Worm (Caenorhabditis elegans): ENCODE results near the gene ZK673.1.

Gene ZK673.1

ce11 chrII:10481824-10482556 is 39.0 kb downstream of the ZK673.1 start, which contains the start of the genes clec-60 and ZK666.11:
clec-60 (minus strand) TSS chrII:10481874.
ZK666.11 (plus strand) TSS chrII:10482522.
- TF ChIP-seq ztf-11 (tag; optimal IDR thresholded peaks at IDR 0.05) (no peak), jun-1 (tag; optimal IDR thresholded peaks at IDR 0.05) (no peak), unc-86 (tag; optimal IDR thresholded peaks at IDR 0.05) (no peak), nhr-85 (tag) (peak; percentile 21), snu-23 (GFP tag; optimal IDR thresholded peaks at IDR 0.05) (no peak), blmp-1 (tag; optimal IDR thresholded peaks at IDR 0.05) (no peak), nhr-19 (GFP tag; conservative IDR thresholded peaks at IDR 0.05) (no peak), zag-1 (tag; optimal IDR thresholded peaks at IDR 0.05) (no peak), unc-98 (GFP tag; IDR thresholded peaks at IDR 0.05) (no peak), C34B4.2 (tag; optimal IDR thresholded peaks at IDR 0.05) (no peak), lin-15B (tag; optimal IDR thresholded peaks at IDR 0.05) (no peak), mep-1 (tag; optimal IDR thresholded peaks at IDR 0.05) (no peak), egl-27 (tag; optimal IDR thresholded peaks at IDR 0.05) (no peak), efl-1 (optimal IDR thresholded peaks at IDR 0.05) (no peak), efl-1 (GFP tag; optimal IDR thresholded peaks at IDR 0.05 in 1 of 2) (peak in 1 of 2 experiments; percentile 56), egl-13 (tag; optimal IDR thresholded peaks at IDR 0.05) (no peak), dpl-1 (GFP tag; optimal IDR thresholded peaks at IDR 0.05) (no peak), ces-1 (GFP tag; optimal IDR thresholded peaks at IDR 0.05) (no peak)

- no peak for TF ChIP-seq alr-1 (tag; optimal IDR thresholded peaks at IDR 0.05; ENCODE audit: borderline replicate concordance)
- no peak for TF ChIP-seq lir-3 (tag; optimal IDR thresholded peaks at IDR 0.05; ENCODE audit: poor library complexity)
- TF ChIP-seq elt-2 (tag; optimal IDR thresholded peaks at IDR 0.05) = no peak
- TF ChIP-seq mep-1 (tag; optimal IDR thresholded peaks at IDR 0.05) = no peak
- no peak for TF ChIP-seq vab-15 (tag; optimal IDR thresholded peaks at IDR 0.05)
- no peak for TF ChIP-seq lsy-2 (tag; optimal IDR thresholded peaks at IDR 0.05)
- no peak for TF ChIP-seq swsn-7 (tag; optimal IDR thresholded peaks at IDR 0.05)
- no peak for TF ChIP-seq fkh-8 (tag; optimal IDR thresholded peaks at IDR 0.05)
Measured at ce11 chrII:10482899-10483298, 40.0 kb downstream of the ZK673.1 start.

DNA sequence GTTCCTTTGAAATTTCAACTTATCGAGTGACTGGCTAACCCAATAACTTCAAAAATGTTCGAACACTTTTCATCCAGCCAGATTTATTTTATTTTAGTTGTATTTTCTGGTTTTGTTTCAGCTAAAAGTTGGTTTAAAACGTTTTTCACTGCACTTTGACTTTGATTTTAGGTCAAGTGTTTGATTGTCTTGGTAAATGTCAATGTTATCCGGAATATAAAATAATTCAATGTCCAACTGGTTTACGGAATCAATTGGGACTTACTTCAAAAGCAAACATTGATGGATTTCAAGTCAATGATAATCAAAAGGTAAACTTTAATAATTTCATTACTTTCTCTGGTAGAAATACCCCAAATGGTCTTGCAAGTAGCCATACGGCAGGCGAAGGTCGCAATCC is 40.9 kb downstream of the ZK673.1 start:
- TF ChIP-seq unc-62 (GFP tag; optimal IDR thresholded peaks at IDR 0.05) (no peak), egl-13 (tag; optimal IDR thresholded peaks at IDR 0.05) (no peak), Y116A8C.19 (tag; optimal IDR thresholded peaks at IDR 0.05; ENCODE audit: borderline replicate concordance) (no peak), unc-98 (GFP tag; IDR thresholded peaks at IDR 0.05) (no peak)

- TF ChIP-seq tbx-2 (tag; optimal IDR thresholded peaks at IDR 0.05) = no peak
- TF ChIP-seq dpl-1 (GFP tag; optimal IDR thresholded peaks at IDR 0.05) = no peak
- no peak for TF ChIP-seq efl-1 (optimal IDR thresholded peaks at IDR 0.05)
- peak in 1 of 2 experiments; percentile 86 for TF ChIP-seq efl-1 (GFP tag; optimal IDR thresholded peaks at IDR 0.05 in 1 of 2)
- TF ChIP-seq isw-1 (GFP tag; IDR thresholded peaks at IDR 0.05) = no peak
- TF ChIP-seq elt-2 (tag; optimal IDR thresholded peaks at IDR 0.05) = peak; percentile 46
- no peak for TF ChIP-seq nhr-11 (tag; optimal IDR thresholded peaks at IDR 0.05)
- TF ChIP-seq irx-1 (tag; optimal IDR thresholded peaks at IDR 0.05) = no peak
- no peak for TF ChIP-seq fkh-8 (tag; optimal IDR thresholded peaks at IDR 0.05)
Measured at ce11 chrII:10485640-10486039, 42.7 kb downstream of the ZK673.1 start.

ce11 chrII:10486738-10487137 is 43.8 kb downstream of the ZK673.1 start, which contains the start of gene ZK666.15:
ZK666.15 (plus strand) TSS chrII:10487038.
- no peak for TF ChIP-seq sox-4 (tag; optimal IDR thresholded peaks at IDR 0.05)
- TF ChIP-seq ama-1 (optimal IDR thresholded peaks at IDR 0.05) = no peak
- no peak for TF ChIP-seq nhr-12 (tag; optimal IDR thresholded peaks at IDR 0.05)
- TF ChIP-seq lin-14 (GFP tag; optimal IDR thresholded peaks at IDR 0.05) = no peak
- TF ChIP-seq dpl-1 (GFP tag; optimal IDR thresholded peaks at IDR 0.05) = no peak
- no peak for TF ChIP-seq tlp-1 (tag; optimal IDR thresholded peaks at IDR 0.05)

All from whole organism, L1 larva.